Worm (Caenorhabditis elegans) whole organism, mixed stage, embryonic: ENCODE data around the gene C46F9.5.

Experiments
- nhr-12 ChIP-seq: fragments of 150-350 bp; optimal IDR thresholded peaks from 2 replicates; lab custom pipeline; 2014; ENCODE audit warnings: missing biosample characterization, missing genetic modification characterization
- nhr-76 ChIP-seq: sonication (generic microtip); optimal IDR thresholded peaks from 2 replicates; lab custom pipeline; 2017; ENCODE audit warnings: missing biosample characterization, missing genetic modification characterization

DNA sequence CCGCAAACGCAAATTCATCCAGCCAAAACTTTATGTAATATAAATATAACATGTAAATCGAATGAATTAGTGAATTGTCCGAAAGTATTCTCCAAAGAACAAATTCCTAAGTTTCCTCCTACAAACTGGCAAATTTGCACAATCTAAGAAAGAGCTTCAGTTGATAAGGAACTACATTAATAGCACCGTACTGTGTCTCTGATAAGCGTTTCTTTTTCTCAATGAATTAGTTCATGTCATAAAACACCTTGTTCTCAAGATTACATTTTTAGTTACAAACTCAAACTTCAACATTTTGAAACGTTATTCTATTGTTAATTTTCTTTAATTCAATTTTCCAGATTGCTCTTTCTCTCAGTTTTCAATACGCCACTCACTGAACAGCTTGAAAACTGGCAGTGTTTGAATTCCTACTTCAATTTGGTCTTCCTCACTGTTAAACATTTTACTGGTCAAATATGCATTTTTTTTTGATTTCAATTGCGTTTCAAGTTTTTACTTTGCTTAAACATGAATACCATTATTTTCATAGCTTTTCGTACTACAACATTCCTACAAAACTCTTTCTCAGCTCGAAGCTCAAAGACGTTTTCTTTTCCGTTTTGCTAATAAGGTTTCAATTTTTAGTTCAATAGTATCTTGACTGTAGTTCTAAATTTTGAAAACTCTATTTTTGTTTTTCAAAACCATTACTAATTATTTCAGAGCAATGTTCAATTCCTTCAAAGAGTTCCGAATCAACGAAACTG, 29.5 kb upstream of the C46F9.5 start, which contains the start of gene math-15:
- no peak for TF ChIP-seq nhr-12 (tag; lab: Kevin White, UChicago)
- no peak for TF ChIP-seq nhr-76 (tag; lab: Kevin White, UChicago)
